Worm (Caenorhabditis elegans): ENCODE results near the gene ZK1248.19.

ZK1248.19 gene

ce11 chrII:5844694-5845129, 5.5 kb upstream of the ZK1248.19 start (continued):
- TF ChIP-seq F33H1.4 (GFP tag; IDR thresholded peaks at IDR 0.05): peak; percentile 81
- TF ChIP-seq ztf-3 (GFP tag; optimal IDR thresholded peaks at IDR 0.05): peak; percentile 96
- TF ChIP-seq F22D6.2 (tag; optimal IDR thresholded peaks at IDR 0.05): peak; percentile 95
- TF ChIP-seq C06A6.2 (GFP tag; conservative IDR thresholded peaks at IDR 0.05): peak; percentile 99
- peak; percentile 94 for TF ChIP-seq ztf-28 (GFP tag; IDR thresholded peaks at IDR 0.05)
- peak; percentile 88 for TF ChIP-seq F10E7.11 (tag; optimal IDR thresholded peaks at IDR 0.05)
- TF ChIP-seq tbp1 (GFP tag; optimal IDR thresholded peaks at IDR 0.05): peak; percentile 84
- TF ChIP-seq ama-1 (optimal IDR thresholded peaks at IDR 0.05): peak; percentile 100
- peak; percentile 91 to 94 for TF ChIP-seq ama-1 (GFP tag; optimal IDR thresholded peaks at IDR 0.05)
- TF ChIP-seq mel-28 (tag; optimal IDR thresholded peaks at IDR 0.05; ENCODE audit: borderline replicate concordance): peak; percentile 87
- TF ChIP-seq ceh-27 (GFP tag; optimal IDR thresholded peaks at IDR 0.05): peak; percentile 99

ce11 chrII:5841866-5842265, 2.7 kb upstream of the ZK1248.19 start, which contains the start of gene nep-25:
nep-25 (plus strand) TSS chrII:5842240.
- TF ChIP-seq gei-17 (GFP tag; optimal IDR thresholded peaks at IDR 0.05): no peak
- TF ChIP-seq dox-1 (GFP tag; IDR thresholded peaks at IDR 0.05): no peak
- no peak for TF ChIP-seq efl-1 (GFP tag; optimal IDR thresholded peaks at IDR 0.05)
- TF ChIP-seq nhr-80 (tag; optimal IDR thresholded peaks at IDR 0.05): no peak
- no peak for TF ChIP-seq ztf-6 (GFP tag; IDR thresholded peaks at IDR 0.05)
- TF ChIP-seq lir-1 (GFP tag; conservative IDR thresholded peaks at IDR 0.05): no peak
- no peak for TF ChIP-seq F33H1.4 (GFP tag; IDR thresholded peaks at IDR 0.05)
- no peak for TF ChIP-seq Y53G8AR.9 (GFP tag; conservative IDR thresholded peaks at IDR 0.05)
- TF ChIP-seq Y95B8A.8 (GFP tag; IDR thresholded peaks at IDR 0.05): no peak
- no peak for TF ChIP-seq him-1 (tag; optimal IDR thresholded peaks at IDR 0.05)
- TF ChIP-seq madf-10 (tag; optimal IDR thresholded peaks at IDR 0.05): no peak
- no peak for TF ChIP-seq cebp-2 (GFP tag; IDR thresholded peaks at IDR 0.05)

- no peak for TF ChIP-seq ztf-18 (tag; optimal IDR thresholded peaks at IDR 0.05)
- TF ChIP-seq ztf-26 (tag; optimal IDR thresholded peaks at IDR 0.05): no peak
- no peak for TF ChIP-seq Y56A3A.18 (GFP tag; IDR thresholded peaks at IDR 0.05)
- TF ChIP-seq cebp-2 (GFP tag; IDR thresholded peaks at IDR 0.05): no peak
- no peak for TF ChIP-seq pbrm-1 (GFP tag; IDR thresholded peaks at IDR 0.05)
- TF ChIP-seq ccch-3 (GFP tag; optimal IDR thresholded peaks at IDR 0.05): no peak
- TF ChIP-seq hrde-1 (tag; optimal IDR thresholded peaks at IDR 0.05; ENCODE audit: borderline replicate concordance): no peak
- TF ChIP-seq sptf-2 (GFP tag; optimal IDR thresholded peaks at IDR 0.05): no peak
- no peak for TF ChIP-seq ama-1 (optimal IDR thresholded peaks at IDR 0.05)
- TF ChIP-seq ama-1 (GFP tag; optimal IDR thresholded peaks at IDR 0.05): no peak
- no peak for TF ChIP-seq ceh-91 (GFP tag; IDR thresholded peaks at IDR 0.05)
- no peak for TF ChIP-seq aptf-2 (GFP tag; conservative IDR thresholded peaks at IDR 0.05)
- no peak for TF ChIP-seq sdz-38 (tag; optimal IDR thresholded peaks at IDR 0.05)
- no peak for TF ChIP-seq ekl-4 (GFP tag; IDR thresholded peaks at IDR 0.05)
- no peak for TF ChIP-seq ets-4 (GFP tag; optimal IDR thresholded peaks at IDR 0.05)
- no peak for TF ChIP-seq snpc-1.3 (tag; optimal IDR thresholded peaks at IDR 0.05; ENCODE audit: insufficient read depth)
- TF ChIP-seq hmg-1.2 (GFP tag; IDR thresholded peaks at IDR 0.05): no peak
- TF ChIP-seq lin-54 (GFP tag; optimal IDR thresholded peaks at IDR 0.05): no peak
- TF ChIP-seq repo-1 (tag; optimal IDR thresholded peaks at IDR 0.05): no peak
- TF ChIP-seq hmg-20 (GFP tag; IDR thresholded peaks at IDR 0.05): no peak
- TF ChIP-seq B0019.2 (GFP tag; conservative IDR thresholded peaks at IDR 0.05): no peak
Measured at ce11 chrII:5841053-5841547, 1.9 kb upstream of the ZK1248.19 start, which contains the start of gene lec-5. lec-5 (minus strand) TSS chrII:5841103.
